Worm (Caenorhabditis elegans) whole organism, dauer: ENCODE data around the gene R02D5.10.

Experiments used
- unc-62 ChIP-seq: sonication (generic microtip); optimal IDR thresholded peaks from 2 replicates; lab custom pipeline; 2017; ENCODE audit warnings: missing biosample characterization, missing genetic modification reagents, missing genetic modification characterization

Gene R02D5.10

DNA sequence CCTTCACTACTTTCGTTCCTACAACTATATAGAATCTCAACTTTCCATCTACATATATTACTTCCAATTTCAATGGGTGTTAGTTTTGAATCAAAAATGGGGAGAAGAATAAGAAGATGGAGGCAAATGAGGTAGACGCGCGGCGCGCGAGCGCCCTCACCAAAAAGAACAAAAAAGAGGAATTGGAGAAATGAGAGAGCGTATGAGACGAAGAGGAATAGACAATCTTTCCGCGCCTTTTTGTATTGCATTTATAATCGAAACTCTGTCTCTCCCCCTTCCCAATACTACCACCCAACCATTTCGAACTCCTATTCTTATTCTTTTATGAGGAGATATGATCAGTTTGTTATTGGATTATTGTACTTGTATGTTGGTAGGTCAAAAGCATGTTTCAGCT, 18.5 kb downstream of the R02D5.10 start:
- TF ChIP-seq unc-62, result no peak

DNA sequence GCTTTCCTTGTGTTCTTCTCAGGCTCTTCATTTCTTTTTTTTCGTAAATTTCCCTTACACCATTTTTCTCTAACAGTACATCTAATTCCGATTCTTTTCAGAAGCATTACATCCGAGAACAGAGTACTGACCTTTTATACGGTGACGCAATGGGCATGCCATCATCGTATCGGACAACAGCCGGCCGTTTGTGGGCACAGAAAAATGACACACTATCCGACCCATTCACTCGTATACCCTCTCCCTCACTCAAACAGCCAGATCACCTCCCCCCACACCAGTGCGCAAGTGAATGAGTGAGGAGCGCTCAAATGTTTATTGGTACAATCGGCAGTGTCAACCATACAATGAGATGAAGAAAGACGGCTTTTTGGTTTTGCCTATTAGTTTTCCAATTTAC, 19.0 kb downstream of the R02D5.10 start, which contains the start of gene R02D5.24:
Gene R02D5.24, plus strand, starts transcription at position 205 of the 400 bp plus-strand sequence.
- no peak for TF ChIP-seq unc-62

DNA sequence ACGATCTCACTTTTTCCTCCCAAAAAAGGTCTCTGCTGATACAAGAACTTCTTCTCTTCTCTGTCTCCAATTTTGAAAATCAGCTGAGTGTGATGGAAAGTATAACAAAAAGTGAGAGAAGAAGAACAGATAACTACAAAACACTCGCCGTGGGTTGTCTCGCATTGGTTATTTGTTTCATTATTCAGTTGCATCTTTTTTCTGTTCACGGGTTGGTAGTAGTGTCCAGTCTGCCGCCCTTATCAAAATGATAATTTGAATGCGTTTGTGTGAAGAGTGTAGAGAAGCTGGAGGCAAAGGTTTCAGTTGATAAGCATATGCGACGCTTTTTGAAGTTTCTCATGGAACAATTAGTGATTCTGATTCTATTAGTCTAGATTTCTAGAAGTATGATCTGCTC, 21.0 kb downstream of the R02D5.10 start:
- TF ChIP-seq unc-62, result no peak

DNA sequence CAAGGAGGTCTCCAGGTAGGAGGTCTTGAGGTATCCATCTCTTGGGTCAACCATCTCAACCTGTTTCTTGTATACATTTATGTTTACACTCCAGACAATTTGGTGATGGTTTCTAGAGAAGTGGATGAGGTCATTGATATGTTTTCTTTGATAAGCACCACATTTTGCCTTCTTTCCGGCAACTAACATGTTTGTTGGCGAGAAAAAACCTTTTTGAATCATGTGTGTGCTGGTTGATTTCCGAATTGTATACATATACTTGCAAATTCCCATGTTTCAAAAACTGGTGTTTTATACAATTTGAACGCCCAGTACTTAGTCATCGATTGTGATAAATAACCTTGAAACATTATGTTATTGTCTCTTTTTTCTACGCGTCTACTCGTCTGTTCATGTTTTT, 22.0 kb downstream of the R02D5.10 start:
- no peak for TF ChIP-seq unc-62

DNA sequence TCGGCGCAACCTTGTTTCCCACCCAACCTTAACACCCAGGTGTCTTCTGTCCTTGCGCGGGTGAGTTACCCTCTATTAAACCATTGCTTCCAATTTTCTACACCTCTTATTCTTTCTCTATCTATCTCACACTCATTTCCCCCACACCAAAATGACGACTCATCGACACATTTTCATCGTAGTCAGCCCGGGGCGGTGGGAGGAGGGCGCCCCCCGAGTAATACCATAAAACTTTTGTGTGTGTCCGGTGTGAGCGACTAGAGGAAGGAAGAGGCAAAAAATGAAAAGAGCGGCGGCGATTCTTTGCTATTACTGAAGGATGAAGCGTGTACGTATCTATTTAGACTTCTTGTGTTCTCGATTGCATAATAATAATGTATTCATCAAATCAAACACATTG, 22.7 kb downstream of the R02D5.10 start:
- TF ChIP-seq unc-62, result no peak

DNA sequence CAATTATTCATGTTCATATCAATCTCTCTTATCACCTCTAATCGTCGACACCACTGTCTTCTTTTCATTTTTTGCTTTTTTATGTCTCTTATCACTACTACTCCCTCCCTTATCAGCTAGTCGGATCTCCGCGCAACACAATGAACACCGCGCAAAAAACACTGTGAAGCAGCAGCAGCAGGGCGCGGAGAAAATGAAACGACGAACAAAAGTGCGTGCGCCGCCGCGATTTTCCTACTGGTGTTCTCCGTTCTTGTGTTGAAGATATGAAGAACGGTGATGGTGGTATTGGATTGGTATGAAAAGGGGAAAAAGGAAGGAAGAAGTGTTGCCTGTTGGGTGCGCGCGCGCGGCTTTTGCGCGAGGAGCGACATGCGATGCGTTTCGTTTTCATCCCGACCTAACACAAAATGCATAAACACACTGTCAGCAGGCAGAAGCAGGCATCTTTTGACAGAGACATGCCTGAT, 23.7 kb downstream of the R02D5.10 start:
- TF ChIP-seq unc-62, result no peak

DNA sequence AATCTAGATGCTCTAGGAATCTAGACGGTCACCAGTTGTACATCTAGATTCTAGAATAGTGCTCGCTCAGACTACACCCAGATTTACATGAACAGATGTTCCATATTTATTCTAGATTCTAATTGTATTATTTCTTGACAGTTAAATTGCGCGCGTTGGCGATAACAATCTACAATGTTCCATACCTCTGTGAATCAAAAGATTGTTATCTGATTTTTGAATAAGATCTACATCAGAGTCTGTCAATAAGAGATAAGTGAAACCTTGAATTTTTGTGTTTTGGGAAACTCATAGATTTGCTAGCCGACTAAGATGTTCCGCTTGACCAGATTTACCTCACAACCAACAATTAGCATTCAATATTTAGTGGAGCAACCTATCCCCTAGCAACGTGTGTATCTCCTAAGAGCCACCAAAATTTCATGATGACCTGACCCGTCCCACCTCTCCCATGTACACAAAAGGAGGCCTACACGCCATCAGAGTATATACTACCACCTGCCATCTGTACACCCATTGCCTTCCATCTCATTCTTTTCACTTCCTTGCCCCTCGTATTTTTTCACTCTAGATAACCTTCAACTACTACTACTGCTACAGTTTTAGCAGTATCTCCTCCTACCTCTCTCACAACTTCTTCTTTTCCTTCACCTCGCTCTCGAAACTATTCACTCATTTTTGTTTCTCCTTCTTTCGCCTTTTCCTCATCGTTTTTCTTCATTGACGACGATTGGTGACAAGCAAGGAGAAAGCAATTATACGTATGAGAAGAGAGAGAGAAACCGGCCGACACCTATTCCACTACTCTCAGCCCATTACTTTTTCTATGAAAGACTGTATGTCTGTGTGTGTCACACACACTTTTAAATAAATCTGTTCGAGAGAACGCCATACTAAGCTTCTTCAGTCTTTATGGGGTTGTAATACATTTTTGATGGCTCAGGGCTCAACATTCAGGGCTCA, 24.9 kb downstream of the R02D5.10 start:
- no peak for TF ChIP-seq unc-62

DNA sequence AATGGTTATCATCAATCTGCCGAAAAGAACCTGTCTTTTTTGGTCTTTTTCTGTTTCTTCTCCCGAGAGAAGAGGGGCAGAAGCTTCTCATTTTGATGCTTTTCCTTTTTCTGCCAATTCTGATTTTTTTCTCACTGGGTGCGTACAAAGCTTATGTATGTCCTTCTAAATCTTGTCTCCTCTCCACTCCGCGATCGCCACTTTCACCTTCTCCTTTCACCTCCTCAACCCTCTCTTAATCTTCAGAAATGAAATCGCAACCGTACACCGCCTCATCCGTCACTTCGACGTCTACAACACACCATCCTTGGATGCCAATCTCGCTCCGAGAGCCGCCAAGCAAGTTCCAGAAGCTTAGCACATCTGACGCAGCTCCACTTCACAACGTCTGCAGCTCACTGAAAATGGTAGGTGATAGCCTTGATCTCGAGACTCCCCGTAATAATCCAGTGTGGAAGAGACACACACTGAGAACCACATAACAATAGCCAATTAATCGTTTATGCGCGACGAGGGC, 26.0 kb downstream of the R02D5.10 start, which contains the start of gene R02D5.1:
Gene R02D5.1, plus strand, starts transcription at position 245 of the 517 bp plus-strand sequence.
- TF ChIP-seq unc-62, result no peak

DNA sequence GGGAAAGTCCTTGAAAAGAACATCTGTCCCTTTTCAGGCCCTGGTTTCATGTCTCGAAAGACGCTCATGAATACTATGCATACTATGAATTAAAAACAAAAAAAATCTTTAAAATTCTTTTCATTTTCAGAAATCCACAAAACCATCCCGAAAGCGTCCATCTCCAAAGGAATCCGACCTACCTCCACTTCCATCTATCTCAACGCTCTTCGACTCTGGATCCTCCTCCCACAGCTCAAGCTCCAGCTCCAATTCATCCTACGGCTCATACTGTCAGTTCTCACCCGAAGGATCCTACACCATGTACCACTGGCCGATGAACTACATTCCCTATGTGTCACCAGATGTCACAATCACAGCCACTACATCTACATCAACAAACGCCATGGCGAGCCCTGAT, 26.5 kb downstream of the R02D5.10 start:
- TF ChIP-seq unc-62, result no peak

DNA sequence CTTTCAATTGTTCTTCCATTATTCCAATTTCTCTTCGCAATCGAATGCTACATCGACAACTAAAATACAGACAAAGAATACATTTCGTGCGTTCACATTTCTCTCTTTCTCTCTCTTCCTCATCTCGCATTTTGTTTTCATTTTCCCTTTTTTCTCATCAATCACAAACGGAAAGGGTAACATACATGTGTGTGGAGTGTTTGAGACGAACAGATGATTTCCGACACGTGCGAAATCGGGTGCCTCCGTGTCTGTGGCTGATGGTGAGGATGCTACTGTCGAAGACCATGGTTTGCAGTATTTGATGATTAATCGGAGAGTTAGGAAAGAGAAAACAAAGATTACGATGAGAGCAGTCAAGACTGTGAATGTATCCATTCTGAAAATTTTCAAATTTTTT, 28.7 kb downstream of the R02D5.10 start, which contains the start of gene R02D5.9:
Gene R02D5.9, minus strand, starts transcription at position 378 of the 400 bp plus-strand sequence.
- no peak for TF ChIP-seq unc-62

DNA sequence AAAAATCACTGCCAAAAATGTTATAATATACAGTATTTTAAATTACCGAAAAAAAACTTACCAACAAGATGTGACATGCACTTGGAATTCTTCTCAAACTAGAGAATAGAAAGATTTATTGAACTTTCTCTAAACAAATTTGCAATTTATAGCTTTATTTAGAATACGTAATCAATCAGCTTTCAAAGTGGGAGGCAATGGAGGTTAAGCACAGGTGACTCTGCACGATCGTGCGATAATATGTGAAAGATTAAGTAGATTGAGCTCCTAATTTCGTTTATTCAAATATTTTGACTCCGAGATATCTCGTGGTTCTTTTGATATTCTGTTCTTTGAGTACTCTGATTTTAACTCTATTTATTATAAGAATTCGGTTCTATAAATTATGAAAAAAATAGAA, 35.9 kb downstream of the R02D5.10 start, which contains the start of gene R02D5.6:
Gene R02D5.6, minus strand, starts transcription at position 101 of the 400 bp plus-strand sequence.
- no peak for TF ChIP-seq unc-62

DNA sequence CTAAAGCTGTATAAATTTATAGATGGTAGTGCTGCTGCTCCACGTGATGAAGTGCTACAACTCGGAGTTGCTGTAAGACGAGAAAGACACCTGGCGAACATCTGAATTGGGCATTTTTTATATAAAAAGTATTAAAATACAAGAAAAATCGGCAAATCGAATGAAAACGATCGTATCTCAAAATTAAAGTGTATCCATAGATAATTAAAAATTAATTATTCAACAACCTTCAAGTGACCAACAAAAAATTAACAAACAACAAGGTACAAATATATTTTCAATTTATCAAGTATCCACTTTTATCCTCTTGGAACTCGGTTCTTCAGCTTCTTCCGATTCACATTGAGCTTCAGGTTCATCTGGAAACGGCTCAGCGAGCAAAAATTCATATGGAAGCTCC, 37.2 kb downstream of the R02D5.10 start, which contains the start of gene R02D5.8:
Gene R02D5.8, minus strand, starts transcription at position 101 of the 400 bp plus-strand sequence.
- no peak for TF ChIP-seq unc-62

DNA sequence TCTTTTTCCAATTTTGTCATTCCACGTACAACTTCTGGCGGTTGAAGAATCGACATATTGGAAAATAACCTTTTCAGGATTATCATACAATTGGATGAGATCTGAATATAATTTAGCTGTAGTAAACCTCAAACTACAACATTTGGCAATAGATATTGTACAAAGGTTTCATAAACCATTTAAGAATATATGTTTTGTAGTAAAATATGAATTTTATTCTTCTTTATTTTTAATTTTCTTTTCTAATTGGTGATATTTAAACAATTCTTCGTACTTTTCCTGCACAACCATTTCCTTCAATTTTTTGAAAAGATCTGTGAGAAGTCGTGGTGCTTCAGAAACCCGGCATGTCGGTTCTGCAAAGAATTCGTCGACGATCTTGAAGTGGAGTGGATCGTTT, 38.9 kb downstream of the R02D5.10 start, which contains the start of gene C53A5.17:
Gene C53A5.17, minus strand, starts transcription at position 101 of the 400 bp plus-strand sequence.
- no peak for TF ChIP-seq unc-62

DNA sequence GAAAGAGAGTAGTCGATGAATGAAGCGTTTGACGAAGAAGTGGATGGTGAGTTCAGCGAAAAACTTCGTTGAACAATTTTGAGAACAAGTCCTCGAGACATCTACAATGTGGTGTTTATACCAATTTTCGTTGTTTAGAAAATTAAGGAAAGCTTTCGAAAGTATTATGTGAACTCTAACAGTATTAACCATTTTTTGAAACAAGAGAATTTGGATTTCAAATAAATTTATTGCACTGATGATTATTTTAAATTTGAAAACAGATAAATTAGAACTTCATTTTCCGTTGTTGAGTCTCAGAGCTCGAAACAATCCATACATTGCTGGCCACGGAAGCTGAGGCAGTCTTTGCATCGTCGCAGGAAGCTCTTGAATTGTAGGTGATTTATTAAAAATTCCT, 40.4 kb downstream of the R02D5.10 start, which contains the start of gene C53A5.16:
Gene C53A5.16, minus strand, starts transcription at position 101 of the 400 bp plus-strand sequence.
- TF ChIP-seq unc-62, result no peak

DNA sequence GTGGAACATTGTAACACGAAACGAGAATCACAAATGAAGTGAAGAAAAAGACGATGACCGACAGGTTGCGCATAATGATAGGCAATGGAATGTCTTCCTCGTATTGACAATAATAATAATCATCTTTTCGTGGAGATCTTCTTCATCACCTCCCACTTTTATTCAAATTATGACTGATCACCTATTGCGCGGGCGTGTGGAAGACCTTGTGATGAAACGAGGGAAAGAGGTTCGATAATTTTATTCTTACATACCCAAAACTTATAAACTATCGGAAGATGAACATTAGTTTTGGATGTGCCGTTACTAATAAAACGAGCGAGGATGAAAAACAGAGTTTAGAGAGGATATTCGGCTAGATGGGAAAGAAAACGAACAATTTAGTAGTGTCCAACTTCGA, 41.0 kb downstream of the R02D5.10 start, which contains the start of gene C53A5.2:
Gene C53A5.2, minus strand, starts transcription at position 101 of the 400 bp plus-strand sequence.
- TF ChIP-seq unc-62, result no peak

DNA sequence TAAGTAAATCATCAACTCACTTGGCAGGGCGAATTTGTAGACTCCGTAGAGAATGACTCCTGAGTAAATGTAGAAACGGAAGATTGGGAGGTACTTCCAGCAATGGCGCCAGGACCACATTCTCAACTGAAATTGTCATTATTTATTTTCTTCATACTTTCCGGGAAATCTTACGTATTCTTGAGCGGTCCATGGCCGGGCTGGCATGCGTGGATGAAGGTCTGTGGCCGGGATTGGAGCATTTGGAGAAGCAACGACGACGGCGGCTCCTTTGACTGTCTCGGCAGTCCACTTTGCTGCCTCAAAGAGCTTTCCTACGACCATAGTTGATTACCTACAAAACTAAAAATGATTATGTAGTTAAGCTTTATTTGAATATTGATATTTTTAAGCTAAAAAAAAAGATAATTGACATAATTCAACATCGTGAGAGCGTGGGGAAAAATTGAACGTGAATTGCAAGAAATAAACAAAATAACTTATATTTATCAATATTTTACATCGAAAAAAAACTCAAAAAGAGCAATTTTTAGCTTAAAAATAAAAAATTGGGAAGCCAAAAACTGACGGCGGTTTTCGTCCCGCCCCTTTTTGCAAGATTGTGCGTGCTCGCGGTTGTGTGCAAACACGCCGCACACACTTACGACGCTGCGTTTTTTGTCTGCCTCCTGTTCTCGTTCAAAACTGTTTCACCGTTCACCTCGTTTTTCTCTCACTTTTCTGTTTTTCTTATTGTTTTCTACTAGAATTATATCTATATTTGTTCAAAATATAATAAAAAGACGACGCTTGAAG, 41.9 kb downstream of the R02D5.10 start, which contains the start of gene ril-1:
Gene ril-1, minus strand, starts transcription at position 342 of the 795 bp plus-strand sequence.
- TF ChIP-seq unc-62, result no peak
